Fruit fly (Drosophila melanogaster) whole organism, pupa: ENCODE measurements around the gene CG13801.

ENCODE experiments used
- CG12605 ChIP-seq: fragments of 200-800 bp; sonication (Bioruptor generic); IDR thresholded peaks from 2 replicates; pipeline ENCODE4 v1.3.6; 2022; ENCODE audit warnings: missing biosample characterization, missing genetic modification characterization
- CG17806 ChIP-seq: fragments of 200-800 bp; sonication (Bioruptor generic); optimal IDR thresholded peaks from 2 replicates; lab custom pipeline; 2018; ENCODE audit warnings: missing biosample characterization, mild to moderate bottlenecking, missing genetic modification characterization, moderate library complexity
- CG32121 ChIP-seq: fragments of 200-800 bp; sonication (Bioruptor generic); IDR thresholded peaks from 2 replicates; pipeline ENCODE4 v1.3.6; 2022; ENCODE audit warnings: missing biosample characterization, missing genetic modification characterization
- CG4496 ChIP-seq: fragments of 200-800 bp; sonication (Bioruptor generic); IDR thresholded peaks from 3 replicates; pipeline ENCODE4 v1.3.6; 2022; ENCODE audit warnings: missing biosample characterization, missing genetic modification characterization
- CG9948 ChIP-seq: fragments of 200-800 bp; sonication (Bioruptor generic); optimal IDR thresholded peaks from 2 replicates; lab custom pipeline; 2018; ENCODE audit warnings: missing biosample characterization, mild to moderate bottlenecking, missing genetic modification characterization, moderate library complexity
- Pif1A ChIP-seq: fragments of 200-800 bp; sonication (Bioruptor generic); optimal IDR thresholded peaks from 3 replicates; lab custom pipeline; 2016; ENCODE audit warnings: missing biosample characterization, missing genetic modification characterization
- fd96Ca ChIP-seq: fragments of 200-800 bp; sonication (Bioruptor generic); IDR thresholded peaks from 3 replicates; pipeline ENCODE4 v1.3.6; 2022; ENCODE audit warnings: missing biosample characterization, missing genetic modification characterization
- gl ChIP-seq: fragments of 200-800 bp; sonication (Bioruptor generic); optimal IDR thresholded peaks from 2 replicates; lab custom pipeline; 2018; ENCODE audit warnings: missing biosample characterization, mild to moderate bottlenecking, missing genetic modification characterization

- TF ChIP-seq CG32121 (GFP tag; lab: Robert Waterston, UW), result no peak
- no peak for TF ChIP-seq fd96Ca
- TF ChIP-seq CG12605, result no peak
- TF ChIP-seq CG4496, result no peak
- no peak for TF ChIP-seq CG9948
- TF ChIP-seq CG17806 (tag; lab: Kevin White, UChicago), result no peak
- no peak for TF ChIP-seq gl (tag; lab: Kevin White, UChicago)
- TF ChIP-seq Pif1A, result no peak
Measured at dm6 chr3L:2409289-2409688, 48.9 kb downstream of the CG13801 start.
